Fruit fly (Drosophila melanogaster): ENCODE measurements around the gene Tfb4.

Tfb4 gene

dm6 chr2L:1136993-1137392, 13.5 kb downstream of the Tfb4 start:
- TF ChIP-seq usp (GFP tag; optimal IDR thresholded peaks at IDR 0.05) (no peak), psq (GFP tag; optimal IDR thresholded peaks at IDR 0.05) (no peak), br (GFP tag; optimal IDR thresholded peaks at IDR 0.05) (no peak), lola (GFP tag; optimal IDR thresholded peaks at IDR 0.05) (no peak), dsf (GFP tag; optimal IDR thresholded peaks at IDR 0.05; ENCODE audit: borderline replicate concordance) (no peak), ey (GFP tag; optimal IDR thresholded peaks at IDR 0.05) (no peak), CG32264 (GFP tag; optimal IDR thresholded peaks at IDR 0.05) (no peak), Vsx2 (GFP tag; optimal IDR thresholded peaks at IDR 0.05; ENCODE audit: partially characterized antibody) (no peak), N (GFP tag; optimal IDR thresholded peaks at IDR 0.05) (no peak), CrebA (GFP tag; optimal IDR thresholded peaks at IDR 0.05; ENCODE audit: borderline replicate concordance) (no peak), dmrt93B (GFP tag; optimal IDR thresholded peaks at IDR 0.05) (no peak), jim (GFP tag; optimal IDR thresholded peaks at IDR 0.05) (no peak), HLH106 (tag; optimal IDR thresholded peaks at IDR 0.05) (no peak), Abd-B (GFP tag; optimal IDR thresholded peaks at IDR 0.05) (no peak)

- no peak for TF ChIP-seq Vsx2 (GFP tag; optimal IDR thresholded peaks at IDR 0.05; ENCODE audit: partially characterized antibody)
- no peak for TF ChIP-seq Abd-B (GFP tag; optimal IDR thresholded peaks at IDR 0.05)
- TF ChIP-seq Sp1 (GFP tag; optimal IDR thresholded peaks at IDR 0.05), result no peak
Observed at dm6 chr2L:1135495-1135894, 15.0 kb downstream of the Tfb4 start.

dm6 chr2L:1134011-1134743, 16.3 kb downstream of the Tfb4 start, which contains the start of the genes Iris and CG4577:
Iris (minus strand) TSS chr2L:1134098.
CG4577 (plus strand) TSS chr2L:1134693.
- TF ChIP-seq Abd-B (GFP tag; optimal IDR thresholded peaks at IDR 0.05), result no peak
- no peak for TF ChIP-seq GATAd (GFP tag; optimal IDR thresholded peaks at IDR 0.05)
- no peak for TF ChIP-seq Sp1 (GFP tag; optimal IDR thresholded peaks at IDR 0.05)
- TF ChIP-seq Myc (optimal IDR thresholded peaks at IDR 0.05), result no peak
- TF ChIP-seq usp (GFP tag; optimal IDR thresholded peaks at IDR 0.05), result no peak
- no peak for TF ChIP-seq fru (GFP tag; optimal IDR thresholded peaks at IDR 0.05)
- TF ChIP-seq Hr83 (GFP tag; optimal IDR thresholded peaks at IDR 0.05; ENCODE audit: poor library complexity, severe bottlenecking), result no peak
- TF ChIP-seq Dfd (GFP tag; optimal IDR thresholded peaks at IDR 0.05), result no peak
- TF ChIP-seq woc (GFP tag; optimal IDR thresholded peaks at IDR 0.05), result no peak
- TF ChIP-seq dmrt93B (GFP tag; optimal IDR thresholded peaks at IDR 0.05), result no peak
- no peak for TF ChIP-seq OdsH (GFP tag; optimal IDR thresholded peaks at IDR 0.05)

dm6 chr2L:1128932-1129887, 21.3 kb downstream of the Tfb4 start, which contains the start of the genes Pino and TBC1D23:
Pino (minus strand) TSS chr2L:1128953.
TBC1D23 (plus strand) TSS chr2L:1129316.
- TF ChIP-seq OdsH (GFP tag; optimal IDR thresholded peaks at IDR 0.05) (peak; percentile 26), rgr (GFP tag; optimal IDR thresholded peaks at IDR 0.05) (peak; percentile 76), woc (GFP tag; optimal IDR thresholded peaks at IDR 0.05) (peak; percentile 60), CG32264 (GFP tag; optimal IDR thresholded peaks at IDR 0.05) (no peak), usp (GFP tag; optimal IDR thresholded peaks at IDR 0.05) (no peak), CG9705 (GFP tag; optimal IDR thresholded peaks at IDR 0.05) (peak; percentile 57), Hr83 (GFP tag; optimal IDR thresholded peaks at IDR 0.05; ENCODE audit: poor library complexity, severe bottlenecking) (peak; percentile 38), jim (GFP tag; optimal IDR thresholded peaks at IDR 0.05) (no peak), dsf (GFP tag; optimal IDR thresholded peaks at IDR 0.05; ENCODE audit: borderline replicate concordance) (no peak), Myc (optimal IDR thresholded peaks at IDR 0.05) (peak; percentile 57), foxo (GFP tag; optimal IDR thresholded peaks at IDR 0.05) (peak in 1 of 2 experiments; percentile 80), GATAd (GFP tag; optimal IDR thresholded peaks at IDR 0.05) (no peak), Dfd (GFP tag; optimal IDR thresholded peaks at IDR 0.05) (no peak), Dif (GFP tag; optimal IDR thresholded peaks at IDR 0.05; ENCODE audit: partially characterized antibody) (no peak), pan (optimal IDR thresholded peaks at IDR 0.05) (no peak), HLH106 (tag; optimal IDR thresholded peaks at IDR 0.05) (peak; percentile 84), fru (GFP tag; optimal IDR thresholded peaks at IDR 0.05) (peak; percentile 57), sage (GFP tag; optimal IDR thresholded peaks at IDR 0.05) (no peak), brk (GFP tag; optimal IDR thresholded peaks at IDR 0.05) (no peak), sv (GFP tag; optimal IDR thresholded peaks at IDR 0.05) (peak; percentile 58), Hnf4 (GFP tag; optimal IDR thresholded peaks at IDR 0.05) (no peak), Jra (GFP tag; optimal IDR thresholded peaks at IDR 0.05) (peak; percentile 1), N (GFP tag; optimal IDR thresholded peaks at IDR 0.05) (no peak), psq (GFP tag; optimal IDR thresholded peaks at IDR 0.05) (peak; percentile 48), lola (GFP tag; optimal IDR thresholded peaks at IDR 0.05) (no peak), dl (GFP tag; optimal IDR thresholded peaks at IDR 0.05; ENCODE audit: insufficient read depth in 1 of 2, partially characterized antibody in 2 of 2) (no peak), Vsx2 (GFP tag; optimal IDR thresholded peaks at IDR 0.05; ENCODE audit: partially characterized antibody) (no peak), tai (GFP tag; optimal IDR thresholded peaks at IDR 0.05) (no peak), ey (GFP tag; optimal IDR thresholded peaks at IDR 0.05) (peak; percentile 53), Abd-B (GFP tag; optimal IDR thresholded peaks at IDR 0.05) (no peak), Sp1 (GFP tag; optimal IDR thresholded peaks at IDR 0.05) (peak; percentile 70), Rel (GFP tag; optimal IDR thresholded peaks at IDR 0.05) (no peak), Rel (tag; optimal IDR thresholded peaks at IDR 0.05) (no peak), h (GFP tag; optimal IDR thresholded peaks at IDR 0.05) (peak; percentile 52), br (GFP tag; optimal IDR thresholded peaks at IDR 0.05) (peak; percentile 50)
